Worm (Caenorhabditis elegans) whole organism, L4 larva: Measurements from ENCODE around the gene nhr-19.

ENCODE experiments used
- D1046.2 ChIP-seq: fragments of 200-800 bp; sonication (Bioruptor generic); IDR thresholded peaks from 2 replicates; pipeline ENCODE4 v1.3.6; 2022; ENCODE audit warnings: missing genetic modification characterization, missing compliant biosample characterization
- F10B5.3 ChIP-seq: sonication (generic microtip); optimal IDR thresholded peaks from 2 replicates; lab custom pipeline; 2016; ENCODE audit warnings: mild to moderate bottlenecking, missing genetic modification characterization, missing compliant biosample characterization
- F49E8.2 ChIP-seq: sonication (generic microtip); optimal IDR thresholded peaks from 2 replicates; lab custom pipeline; 2016; ENCODE audit warnings: missing compliant biosample characterization, mild to moderate bottlenecking, missing genetic modification characterization, borderline replicate concordance
- ama-1 ChIP-seq: fragments of 150-350 bp; optimal IDR thresholded peaks from 2 replicates; lab custom pipeline; 2014; ENCODE audit warnings: inconsistent platforms, mixed read lengths
- arid-1 ChIP-seq: fragments of 200-800 bp; sonication (Bioruptor generic); conservative IDR thresholded peaks from 2 replicates; pipeline ENCODE4 v1.3.6; 2022; ENCODE audit warnings: missing genetic modification reagents, missing genetic modification characterization, missing compliant biosample characterization
- attf-4 ChIP-seq: sonication (generic microtip); optimal IDR thresholded peaks from 3 replicates; lab custom pipeline; 2017; ENCODE audit warnings: missing biosample characterization, missing genetic modification characterization
- ceh-28 ChIP-seq: fragments of 150-350 bp; optimal IDR thresholded peaks from 2 replicates; lab custom pipeline; 2014; ENCODE audit warnings: missing biosample characterization, missing genetic modification reagents, missing genetic modification characterization
- ceh-32 ChIP-seq: sonication (generic microtip); optimal IDR thresholded peaks from 2 replicates; lab custom pipeline; 2016; ENCODE audit warnings: mild to moderate bottlenecking, missing genetic modification characterization, missing compliant biosample characterization; ENCODE audit not compliant: poor library complexity
- ceh-44 ChIP-seq: fragments of 200-800 bp; sonication (Bioruptor generic); IDR thresholded peaks from 2 replicates; pipeline ENCODE4 v1.3.6; 2022; ENCODE audit warnings: missing genetic modification reagents, missing genetic modification characterization, missing compliant biosample characterization
- ces-1 ChIP-seq: fragments of 150-350 bp; sonication (generic microtip); optimal IDR thresholded peaks from 4 replicates; lab custom pipeline; 2014; ENCODE audit warnings: missing biosample characterization, missing genetic modification reagents, missing genetic modification characterization
- daf-12 ChIP-seq: fragments of 150-350 bp; optimal IDR thresholded peaks from 2 replicates; lab custom pipeline; 2014; ENCODE audit warnings: missing biosample characterization, missing genetic modification reagents, missing genetic modification characterization
- daf-19 ChIP-seq: fragments of 200-800 bp; sonication (Bioruptor generic); conservative IDR thresholded peaks from 2 replicates; pipeline ENCODE4 v1.3.6; 2022; ENCODE audit warnings: missing genetic modification characterization, missing compliant biosample characterization
- dmd-6 ChIP-seq: fragments of 200-800 bp; sonication (Bioruptor generic); IDR thresholded peaks from 2 replicates; pipeline ENCODE4 v1.3.6; 2022; ENCODE audit warnings: missing genetic modification reagents, missing genetic modification characterization, missing compliant biosample characterization
- duxl-1 ChIP-seq: sonication (generic microtip); optimal IDR thresholded peaks from 2 replicates; lab custom pipeline; 2016; ENCODE audit warnings: mild to moderate bottlenecking, missing genetic modification characterization, moderate library complexity, missing compliant biosample characterization; ENCODE audit not compliant: poor library complexity
- dve-1 ChIP-seq: sonication (generic microtip); optimal IDR thresholded peaks from 2 replicates; lab custom pipeline; 2017; ENCODE audit warnings: antibody characterized with exemption, mild to moderate bottlenecking, missing genetic modification characterization, missing compliant biosample characterization; ENCODE audit not compliant: insufficient read depth
- egl-43 ChIP-seq: fragments of 200-800 bp; sonication (Bioruptor generic); IDR thresholded peaks from 2 replicates; pipeline ENCODE4 v1.3.6; 2022; ENCODE audit warnings: missing genetic modification reagents, missing genetic modification characterization, missing compliant biosample characterization
- fkh-10 ChIP-seq: fragments of 150-350 bp; optimal IDR thresholded peaks from 2 replicates; lab custom pipeline; 2014; ENCODE audit warnings: missing biosample characterization, missing genetic modification reagents, missing genetic modification characterization
- gei-8 ChIP-seq: fragments of 200-800 bp; sonication (Bioruptor generic); optimal IDR thresholded peaks from 2 replicates; lab custom pipeline; 2018; ENCODE audit warnings: mild to moderate bottlenecking, missing genetic modification characterization, missing compliant biosample characterization
- hif-1 ChIP-seq, 2 experiments: sonication (generic microtip); optimal IDR thresholded peaks; 2 replicates each; lab custom pipeline; 2016 to 2017; ENCODE audit warnings: missing compliant biosample characterization in 2 of 2, missing genetic modification characterization in 2 of 2, missing genetic modification reagents in 2 of 2, missing genotype in 2 of 2, mild to moderate bottlenecking in 1 of 2
- hlh-11 ChIP-seq: fragments of 200-800 bp; sonication (Bioruptor generic); optimal IDR thresholded peaks from 2 replicates; lab custom pipeline; 2018; ENCODE audit warnings: mild to moderate bottlenecking, missing genetic modification characterization, missing compliant biosample characterization
- lin-29 ChIP-seq: fragments of 200-800 bp; sonication (Bioruptor generic); IDR thresholded peaks from 2 replicates; pipeline ENCODE4 v1.3.6; 2022; ENCODE audit warnings: missing genetic modification reagents, missing genetic modification characterization, missing compliant biosample characterization
- lir-3 ChIP-seq: sonication (generic microtip); optimal IDR thresholded peaks from 2 replicates; lab custom pipeline; 2016; ENCODE audit warnings: mild to moderate bottlenecking, missing genetic modification characterization, missing compliant biosample characterization
- lsy-2 ChIP-seq, 2 experiments: fragments of 150-350 bp in 1 of 2; sonication (generic microtip) in 1 of 2; optimal IDR thresholded peaks; 2 replicates each; lab custom pipeline; 2014 to 2017; ENCODE audit warnings: missing biosample characterization in 2 of 2, missing genetic modification characterization in 2 of 2
- madf-5 ChIP-seq, 2 experiments: fragments of 200-800 bp; sonication (Bioruptor generic); IDR thresholded peaks; 2 replicates each; pipeline ENCODE4 v1.3.6; 2022; ENCODE audit warnings: missing compliant biosample characterization in 2 of 2, missing genetic modification characterization in 2 of 2
- mdl-1 ChIP-seq, 2 experiments: fragments of 150-350 bp in 1 of 2; sonication (generic microtip) in 1 of 2; optimal IDR thresholded peaks; 2 replicates each; lab custom pipeline; 2014 to 2017; ENCODE audit warnings: missing biosample characterization in 2 of 2, missing genetic modification characterization in 2 of 2
- mdt-29 ChIP-seq: fragments of 200-800 bp; sonication (Bioruptor generic); IDR thresholded peaks from 2 replicates; pipeline ENCODE4 v1.3.6; 2022; ENCODE audit warnings: missing genetic modification reagents, missing genetic modification characterization, missing compliant biosample characterization
- nhr-11 ChIP-seq: fragments of 150-350 bp; optimal IDR thresholded peaks from 2 replicates; lab custom pipeline; 2014; ENCODE audit warnings: missing biosample characterization, missing genetic modification characterization
- nhr-111 ChIP-seq: fragments of 200-800 bp; sonication (Bioruptor generic); optimal IDR thresholded peaks from 2 replicates; lab custom pipeline; 2018; ENCODE audit warnings: mild to moderate bottlenecking, missing genetic modification characterization, missing compliant biosample characterization
- nhr-28 ChIP-seq: fragments of 150-350 bp; optimal IDR thresholded peaks from 2 replicates; lab custom pipeline; 2014; ENCODE audit warnings: missing biosample characterization, missing genetic modification characterization
- nhr-42 ChIP-seq: fragments of 200-800 bp; sonication (Bioruptor generic); IDR thresholded peaks from 2 replicates; pipeline ENCODE4 v1.3.6; 2022; ENCODE audit warnings: missing genetic modification characterization, missing compliant biosample characterization
- nhr-76 ChIP-seq: fragments of 150-350 bp; optimal IDR thresholded peaks from 2 replicates; lab custom pipeline; 2014; ENCODE audit warnings: missing biosample characterization, missing genetic modification characterization
- pha-4 ChIP-seq, 2 experiments: fragments of 150-350 bp in 1 of 2; fragments of 200-800 bp in 1 of 2; sonication (Bioruptor generic) in 1 of 2; IDR thresholded peaks in 1 of 2; optimal IDR thresholded peaks in 1 of 2; 2 replicates each; pipeline versions ENCODE4 v1.3.6 to Lab custom; 2014 to 2022; ENCODE audit warnings: missing genetic modification characterization in 2 of 2, missing genetic modification reagents in 2 of 2, missing biosample characterization in 1 of 2, missing compliant biosample characterization in 1 of 2
- php-3 ChIP-seq: fragments of 200-800 bp; sonication (Bioruptor generic); IDR thresholded peaks from 2 replicates; pipeline ENCODE4 v1.3.6; 2022; ENCODE audit warnings: missing genetic modification reagents, missing genetic modification characterization, missing compliant biosample characterization
- pqm-1 ChIP-seq: sonication (generic microtip); optimal IDR thresholded peaks from 2 replicates; lab custom pipeline; 2017; ENCODE audit warnings: missing biosample characterization, missing genetic modification characterization
- saeg-2 ChIP-seq: fragments of 200-800 bp; sonication (Bioruptor generic); IDR thresholded peaks from 2 replicates; pipeline ENCODE4 v1.3.6; 2022; ENCODE audit warnings: missing genetic modification reagents, missing genetic modification characterization, missing compliant biosample characterization
- set-16 ChIP-seq: fragments of 200-800 bp; sonication (Bioruptor generic); IDR thresholded peaks from 2 replicates; pipeline ENCODE4 v1.3.6; 2022; ENCODE audit warnings: missing genetic modification reagents, missing genetic modification characterization, missing compliant biosample characterization
- snpc-4 ChIP-seq: fragments of 150-350 bp; optimal IDR thresholded peaks from 2 replicates; lab custom pipeline; 2014; ENCODE audit warnings: missing biosample characterization, missing genetic modification characterization
- spr-1 ChIP-seq: sonication (generic microtip); optimal IDR thresholded peaks from 2 replicates; lab custom pipeline; 2016; ENCODE audit warnings: mild to moderate bottlenecking, missing genetic modification characterization, missing compliant biosample characterization
- spr-3 ChIP-seq: fragments of 200-800 bp; sonication (Bioruptor generic); optimal IDR thresholded peaks from 2 replicates; lab custom pipeline; 2018; ENCODE audit warnings: mild to moderate bottlenecking, missing genetic modification characterization, missing compliant biosample characterization
- tag-97 ChIP-seq: fragments of 200-800 bp; sonication (Bioruptor generic); IDR thresholded peaks from 2 replicates; pipeline ENCODE4 v1.3.6; 2022; ENCODE audit warnings: missing genetic modification characterization, missing compliant biosample characterization
- tra-1 ChIP-seq: fragments of 200-800 bp; sonication (Bioruptor generic); IDR thresholded peaks from 2 replicates; pipeline ENCODE4 v1.3.6; 2022; ENCODE audit warnings: missing genetic modification reagents, missing genetic modification characterization, missing compliant biosample characterization
- unc-39 ChIP-seq: sonication (generic microtip); optimal IDR thresholded peaks from 2 replicates; lab custom pipeline; 2017; ENCODE audit warnings: missing biosample characterization, missing genetic modification characterization
- zag-1 ChIP-seq: fragments of 150-350 bp; optimal IDR thresholded peaks from 2 replicates; lab custom pipeline; 2014; ENCODE audit warnings: missing biosample characterization, missing genetic modification characterization
- zfp-2 ChIP-seq: sonication (generic microtip); optimal IDR thresholded peaks from 2 replicates; lab custom pipeline; 2016; ENCODE audit warnings: mild to moderate bottlenecking, missing genetic modification characterization, missing compliant biosample characterization
- zip-2 ChIP-seq: fragments of 150-350 bp; optimal IDR thresholded peaks from 2 replicates; lab custom pipeline; 2014; ENCODE audit warnings: missing biosample characterization, missing genetic modification characterization
- ztf-11 ChIP-seq: fragments of 150-350 bp; optimal IDR thresholded peaks from 2 replicates; lab custom pipeline; 2014; ENCODE audit warnings: missing biosample characterization, missing genetic modification characterization
- ztf-7 ChIP-seq: fragments of 150-350 bp; optimal IDR thresholded peaks from 2 replicates; lab custom pipeline; 2014; ENCODE audit warnings: missing biosample characterization, missing genetic modification characterization

Gene nhr-19

DNA sequence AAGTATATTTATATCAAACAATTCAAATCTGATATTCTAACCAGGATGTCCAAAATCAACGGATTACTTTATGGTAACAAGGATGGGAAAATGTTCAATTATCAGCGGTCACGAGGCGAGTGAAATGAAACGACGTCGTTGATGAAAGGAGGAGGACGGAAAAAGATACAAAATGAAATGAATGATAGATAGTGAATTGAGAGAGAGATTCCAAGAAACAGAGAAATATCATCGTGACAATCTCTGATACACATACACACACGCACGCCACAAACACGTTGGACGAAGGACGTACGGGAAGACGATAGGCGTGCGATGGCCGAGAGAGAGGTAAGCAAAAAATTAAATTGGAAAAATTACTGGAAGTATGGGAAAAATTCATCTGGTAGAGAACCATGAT lies 4.3 kb downstream of the nhr-19 start (continued):
- TF ChIP-seq pqm-1 (peak; percentile 28), ceh-28 (tag; lab: Kevin White, UChicago) (no peak), ztf-7 (tag; lab: Kevin White, UChicago) (no peak), D1046.2 (GFP tag; lab: Robert Waterston, UW) (no peak), unc-39 (no peak), F49E8.2 (no peak), hif-1 (tag; optimal IDR thresholded peaks at IDR 0.05; lab: Kevin White, UChicago) (peak in 1 of 2 experiments; percentile 37), F10B5.3 (tag; lab: Kevin White, UChicago) (no peak), ztf-11 (tag; lab: Kevin White, UChicago) (no peak), spr-1 (no peak), ceh-32 (tag; lab: Kevin White, UChicago) (no peak), lsy-2 (tag; optimal IDR thresholded peaks at IDR 0.05; lab: Kevin White, UChicago) (peak in 1 of 2 experiments; percentile 60), gei-8 (GFP tag; lab: Kevin White, UChicago) (no peak)
- TF ChIP-seq, all 104 proteins: peak for 31

ce11 chrII:9600022-9600722 lies 5.2 kb downstream of the nhr-19 start:
- no peak for TF ChIP-seq F49E8.2
- no peak for TF ChIP-seq duxl-1 (tag; lab: Kevin White, UChicago)
- TF ChIP-seq ztf-11 (tag; lab: Kevin White, UChicago): no peak
- TF ChIP-seq hlh-11 (tag; lab: Kevin White, UChicago): no peak
- no peak for TF ChIP-seq zip-2 (tag; lab: Kevin White, UChicago)
- TF ChIP-seq egl-43 (GFP tag; lab: Robert Waterston, UW): no peak
- TF ChIP-seq ceh-28 (tag; lab: Kevin White, UChicago): no peak
- TF ChIP-seq arid-1: no peak
- TF ChIP-seq ceh-32 (tag; lab: Kevin White, UChicago): no peak
- no peak for TF ChIP-seq nhr-76
- peak; percentile 53 for TF ChIP-seq dve-1
- no peak for TF ChIP-seq lsy-2 (tag; optimal IDR thresholded peaks at IDR 0.05; lab: Kevin White, UChicago)
- no peak for TF ChIP-seq attf-4 (tag; lab: Kevin White, UChicago)
- no peak for TF ChIP-seq lin-29 (GFP tag; lab: Robert Waterston, UW)
- no peak for TF ChIP-seq daf-19 (GFP tag; lab: Robert Waterston, UW)
- no peak for TF ChIP-seq tag-97
- TF ChIP-seq nhr-11 (tag; lab: Kevin White, UChicago): no peak
- TF ChIP-seq ama-1 (lab: Kevin White, UChicago): no peak
- no peak for TF ChIP-seq ceh-44 (GFP tag; lab: Robert Waterston, UW)
- no peak for TF ChIP-seq nhr-42
- peak; percentile 25 for TF ChIP-seq dmd-6 (GFP tag; lab: Robert Waterston, UW)
- TF ChIP-seq snpc-4 (tag; lab: Kevin White, UChicago): no peak
- no peak for TF ChIP-seq set-16 (GFP tag; lab: Robert Waterston, UW)
- TF ChIP-seq zfp-2: no peak
- TF ChIP-seq nhr-111 (GFP tag; lab: Kevin White, UChicago): no peak
- TF ChIP-seq gei-8 (GFP tag; lab: Kevin White, UChicago): no peak
- no peak for TF ChIP-seq fkh-10 (GFP tag; lab: Kevin White, UChicago)
- TF ChIP-seq zag-1 (tag; lab: Kevin White, UChicago): no peak
- TF ChIP-seq nhr-28: peak; percentile 37
- TF ChIP-seq lir-3 (tag; lab: Kevin White, UChicago): no peak
- no peak for TF ChIP-seq ces-1 (GFP tag; lab: Kevin White, UChicago)
- TF ChIP-seq php-3: peak; percentile 13; the same call in 1 of the 2 replicates
- no peak for TF ChIP-seq mdt-29 (GFP tag; lab: Robert Waterston, UW)
- TF ChIP-seq unc-39: no peak
- 0 out of 2 replicates have a peak, but pooled peaks have one; percentile 19 for TF ChIP-seq saeg-2 (GFP tag; lab: Robert Waterston, UW)
- TF ChIP-seq tra-1 (GFP tag; lab: Robert Waterston, UW): no peak
- no peak for TF ChIP-seq pha-4 (GFP tag; IDR thresholded peaks at IDR 0.05; lab: Robert Waterston, UW)
- no peak for TF ChIP-seq pha-4 (tag; optimal IDR thresholded peaks at IDR 0.05; lab: Kevin White, UChicago)
- peak in 1 of 2 experiments; percentile 42 for TF ChIP-seq mdl-1 (tag; optimal IDR thresholded peaks at IDR 0.05; lab: Kevin White, UChicago)
- no peak for TF ChIP-seq madf-5 (GFP tag; IDR thresholded peaks at IDR 0.05; lab: Robert Waterston, UW)
- TF ChIP-seq daf-12 (tag; lab: Kevin White, UChicago): no peak
- no peak for TF ChIP-seq ztf-7 (tag; lab: Kevin White, UChicago)
- TF ChIP-seq spr-3: no peak
